Fruit fly (Drosophila melanogaster) whole organism: ENCODE data around the gene Amacr.

Experiments
- CG8478 ChIP-seq: fragments of >200 bp; optimal IDR thresholded peaks from 2 replicates; lab custom pipeline; 2018; ENCODE audit warnings: inconsistent platforms
- psq ChIP-seq: fragments of >200 bp; optimal IDR thresholded peaks from 2 replicates; lab custom pipeline; 2017
- usp ChIP-seq: fragments of >200 bp; optimal IDR thresholded peaks from 2 replicates; lab custom pipeline; 2017; ENCODE audit warnings: missing biosample characterization, missing genetic modification characterization, mixed read lengths

- TF ChIP-seq psq (lab: Kevin White, UChicago) (no peak), usp (GFP tag; lab: Kevin White, UChicago) (no peak), CG8478 (lab: Kevin White, UChicago) (no peak)
Measured at dm6 chr2L:20798351-20798777, 46.2 kb upstream of the Amacr start.
